Worm (Caenorhabditis elegans): Measurements from ENCODE around the gene ran-2.

ran-2 gene

DNA sequence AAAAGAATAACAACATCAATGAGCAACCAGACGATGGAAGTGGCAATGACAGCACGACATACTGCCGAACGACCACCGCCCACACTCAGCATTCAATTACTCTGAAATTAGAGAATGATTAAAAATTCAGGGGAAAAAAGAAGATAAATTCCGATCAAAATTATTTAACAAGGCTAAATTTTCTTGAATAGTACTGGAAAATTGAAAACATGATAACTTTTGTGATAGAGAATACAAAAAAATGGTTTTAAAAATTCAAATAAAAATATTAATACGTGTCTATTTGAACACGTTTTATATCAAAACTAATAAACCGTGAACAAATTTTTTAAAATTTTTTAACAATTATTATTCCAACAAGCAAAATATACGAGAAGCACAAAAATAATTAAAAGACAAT, 15.7 kb upstream of the ran-2 start, which contains the start of gene gly-3:
gly-3 (minus strand) TSS at position 101 of the 400 bp plus-strand sequence.
- TF ChIP-seq dao-5 (tag; optimal IDR thresholded peaks at IDR 0.05) (no peak), W03F9.2 (tag; optimal IDR thresholded peaks at IDR 0.05) (no peak), him-1 (tag; optimal IDR thresholded peaks at IDR 0.05) (no peak)

ce11 chrIII:7919823-7920222, 13.5 kb upstream of the ran-2 start, which contains the start of gene C29E4.14:
C29E4.14 (plus strand) TSS chrIII:7920123.
- TF ChIP-seq him-1 (tag; optimal IDR thresholded peaks at IDR 0.05) (no peak), W03F9.2 (tag; optimal IDR thresholded peaks at IDR 0.05) (no peak), dao-5 (tag; optimal IDR thresholded peaks at IDR 0.05) (no peak)

- TF ChIP-seq W03F9.2 (tag; optimal IDR thresholded peaks at IDR 0.05) (no peak), him-1 (tag; optimal IDR thresholded peaks at IDR 0.05) (no peak), dao-5 (tag; optimal IDR thresholded peaks at IDR 0.05) (no peak)
These were observed 11.1 kb upstream of the ran-2 start, which contains the start of gene C29E4.17 for ce11 chrIII:7922207-7922606. C29E4.17 (plus strand) TSS chrIII:7922507.

DNA sequence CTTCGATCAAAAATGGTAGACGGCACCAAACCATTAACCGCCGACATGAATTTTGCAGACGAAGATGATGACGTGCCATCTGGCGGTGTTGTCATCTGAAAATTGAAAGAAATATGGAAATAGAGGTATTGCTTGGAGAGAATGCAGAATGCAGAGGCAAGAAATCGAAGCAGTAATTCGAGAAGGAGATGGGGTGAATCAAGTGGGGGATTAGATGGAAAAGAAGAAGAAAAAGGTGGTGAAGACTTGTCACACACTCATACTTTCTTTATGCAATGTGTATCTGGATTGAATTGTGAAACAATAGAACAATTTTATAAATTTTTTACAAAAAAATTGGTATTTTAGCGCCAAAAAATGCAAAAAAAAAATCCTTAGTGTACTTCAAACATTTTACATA, 8.5 kb upstream of the ran-2 start, which contains the start of gene tag-250:
tag-250 (minus strand) TSS at position 101 of the 400 bp plus-strand sequence.
- no peak for TF ChIP-seq him-1 (tag; optimal IDR thresholded peaks at IDR 0.05)
- TF ChIP-seq dao-5 (tag; optimal IDR thresholded peaks at IDR 0.05), result no peak
- TF ChIP-seq W03F9.2 (tag; optimal IDR thresholded peaks at IDR 0.05), result no peak

ce11 chrIII:7925968-7926367, 7.4 kb upstream of the ran-2 start:
- no peak for TF ChIP-seq dao-5 (tag; optimal IDR thresholded peaks at IDR 0.05)
- TF ChIP-seq W03F9.2 (tag; optimal IDR thresholded peaks at IDR 0.05), result no peak
- TF ChIP-seq him-1 (tag; optimal IDR thresholded peaks at IDR 0.05), result no peak

DNA sequence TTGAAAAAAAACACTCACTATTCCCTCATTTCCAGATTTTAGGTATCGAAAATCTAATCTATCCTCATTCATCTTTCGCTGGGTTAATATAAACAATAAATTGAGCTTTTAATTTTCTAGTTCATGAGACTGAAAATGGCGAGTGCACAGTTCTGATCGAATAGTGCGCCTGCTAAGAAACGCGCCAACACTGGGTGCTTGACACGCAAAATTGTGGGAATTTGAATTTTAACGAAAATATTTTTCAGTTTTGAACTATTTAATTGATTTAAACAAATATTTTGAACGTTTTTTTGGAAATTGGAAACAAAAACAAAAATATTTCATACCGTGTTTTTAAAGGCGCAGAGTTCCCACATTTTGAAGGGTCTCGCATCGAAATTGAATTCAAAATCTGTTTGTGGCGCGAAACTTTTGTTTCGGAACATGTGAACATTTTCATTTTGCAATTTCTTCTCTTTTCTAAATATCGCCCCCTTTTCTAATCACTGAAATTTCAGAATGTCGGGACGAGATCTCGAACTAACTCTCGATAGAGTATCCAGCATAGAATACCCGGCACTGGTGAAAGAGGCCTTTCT, 4.7 kb upstream of the ran-2 start, which contains the start of the genes C29E4.13 and npp-15:
C29E4.13 (minus strand) TSS at position 169 of the 581 bp plus-strand sequence.
npp-15 (plus strand) TSS at position 495 of the 581 bp plus-strand sequence.
- TF ChIP-seq him-1 (tag; optimal IDR thresholded peaks at IDR 0.05) (no peak), W03F9.2 (tag; optimal IDR thresholded peaks at IDR 0.05) (peak; percentile 53)

- TF ChIP-seq him-1 (tag; optimal IDR thresholded peaks at IDR 0.05), result no peak
- no peak for TF ChIP-seq W03F9.2 (tag; optimal IDR thresholded peaks at IDR 0.05)
- TF ChIP-seq dao-5 (tag; optimal IDR thresholded peaks at IDR 0.05), result no peak
These were observed 4.2 kb downstream of the ran-2 start, which contains the start of gene C29E4.10 for ce11 chrIII:7937548-7937947. C29E4.10 (plus strand) TSS chrIII:7937848.

DNA sequence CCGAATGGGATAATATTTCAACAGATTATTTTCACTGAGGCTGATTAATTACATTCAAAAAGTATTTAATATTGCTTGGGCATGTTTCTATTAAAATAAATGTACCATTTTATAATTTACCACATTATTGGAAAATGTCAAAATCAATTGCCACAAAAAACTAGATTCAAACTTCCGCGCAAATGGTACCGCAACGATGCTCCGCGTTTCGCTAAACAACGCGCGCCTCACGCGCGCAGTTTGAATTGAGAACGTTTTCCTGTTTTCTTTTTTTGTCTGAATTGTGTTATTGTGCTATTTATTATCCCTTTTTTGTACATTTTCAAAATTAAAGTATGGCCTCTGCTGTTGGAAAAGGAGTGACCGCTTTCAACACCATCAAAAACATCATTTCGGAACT, 7.5 kb downstream of the ran-2 start, which contains the start of gene C29E4.12:
C29E4.12 (plus strand) TSS at position 333 of the 400 bp plus-strand sequence.
- TF ChIP-seq dao-5 (tag; optimal IDR thresholded peaks at IDR 0.05) (no peak), W03F9.2 (tag; optimal IDR thresholded peaks at IDR 0.05) (no peak), him-1 (tag; optimal IDR thresholded peaks at IDR 0.05) (no peak)

DNA sequence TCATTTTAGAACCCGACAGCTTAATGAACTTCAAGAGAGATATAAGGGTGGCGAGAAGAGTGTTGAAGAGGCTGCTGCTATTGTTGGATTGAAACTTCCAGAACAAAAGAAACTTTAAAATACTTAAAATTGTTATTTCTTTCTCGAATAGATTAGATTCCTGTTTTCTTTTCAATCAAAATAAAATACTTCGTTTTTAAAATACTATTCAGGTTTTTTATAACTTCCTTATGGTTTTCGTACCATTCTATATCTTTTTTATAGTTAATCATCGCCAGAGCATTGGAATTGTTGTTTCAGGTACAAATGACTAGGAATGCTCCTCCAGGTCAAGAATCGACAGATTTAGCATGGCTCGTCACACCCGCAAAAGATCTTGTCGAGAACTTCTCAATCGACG, 8.1 kb downstream of the ran-2 start, which contains the start of gene kle-2:
kle-2 (plus strand) TSS at position 301 of the 400 bp plus-strand sequence.
- TF ChIP-seq W03F9.2 (tag; optimal IDR thresholded peaks at IDR 0.05) (no peak), dao-5 (tag; optimal IDR thresholded peaks at IDR 0.05) (no peak), him-1 (tag; optimal IDR thresholded peaks at IDR 0.05) (no peak)

DNA sequence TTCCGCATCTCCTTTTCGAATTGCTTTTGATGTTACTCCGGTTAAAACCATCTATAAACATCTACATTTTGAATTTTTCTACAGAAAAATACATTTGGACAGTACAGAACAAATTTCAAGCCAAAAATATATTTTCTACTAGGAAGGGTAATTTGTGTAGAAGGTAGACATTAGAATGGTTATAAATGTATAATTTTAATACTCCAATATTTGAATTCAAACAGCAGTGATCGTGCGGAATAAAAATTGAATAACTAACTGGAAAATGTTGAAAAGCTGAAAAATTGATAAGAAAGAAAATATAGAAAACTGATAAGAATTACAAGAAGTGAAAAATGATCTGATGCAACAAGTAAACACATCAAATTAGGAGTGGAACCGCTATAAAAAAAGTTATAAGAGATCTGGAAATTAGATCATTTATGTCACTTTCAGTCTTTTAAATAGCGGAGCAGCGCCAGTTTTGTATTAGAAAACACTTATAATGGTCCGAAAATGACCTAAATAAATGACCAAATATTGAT, 13.7 kb downstream of the ran-2 start, which contains the start of gene gsto-1:
gsto-1 (minus strand) TSS at position 51 of the 524 bp plus-strand sequence.
- no peak for TF ChIP-seq dao-5 (tag; optimal IDR thresholded peaks at IDR 0.05)
- no peak for TF ChIP-seq him-1 (tag; optimal IDR thresholded peaks at IDR 0.05)
- no peak for TF ChIP-seq W03F9.2 (tag; optimal IDR thresholded peaks at IDR 0.05)

DNA sequence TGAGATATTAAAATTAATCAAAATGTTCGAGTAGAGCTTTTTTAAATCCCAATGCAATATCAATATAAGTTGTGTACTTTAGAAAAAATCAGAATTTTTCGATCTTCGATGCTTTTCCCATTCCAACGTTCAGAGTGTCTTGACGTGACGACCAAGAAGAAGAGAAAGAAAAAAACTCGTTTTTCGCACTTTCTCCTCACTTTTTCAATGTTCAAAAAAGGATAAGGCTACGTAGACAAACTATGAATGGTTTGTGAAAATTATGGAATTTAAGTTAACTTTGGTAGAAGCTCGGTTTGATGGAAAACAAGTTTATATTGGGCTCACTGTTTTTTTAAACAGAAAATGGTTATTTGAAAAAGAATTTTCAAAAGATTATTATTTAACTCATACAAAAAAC, 14.3 kb downstream of the ran-2 start:
- no peak for TF ChIP-seq dao-5 (tag; optimal IDR thresholded peaks at IDR 0.05)
- TF ChIP-seq him-1 (tag; optimal IDR thresholded peaks at IDR 0.05), result no peak
- TF ChIP-seq W03F9.2 (tag; optimal IDR thresholded peaks at IDR 0.05), result no peak

- no peak for TF ChIP-seq him-1 (tag; optimal IDR thresholded peaks at IDR 0.05)
- no peak for TF ChIP-seq dao-5 (tag; optimal IDR thresholded peaks at IDR 0.05)
- TF ChIP-seq W03F9.2 (tag; optimal IDR thresholded peaks at IDR 0.05), result no peak
These were observed 15.5 kb downstream of the ran-2 start, which contains the start of gene col-90 for ce11 chrIII:7948802-7949201. col-90 (plus strand) TSS chrIII:7948838.

ce11 chrIII:7950447-7950846, 17.1 kb downstream of the ran-2 start:
- no peak for TF ChIP-seq him-1 (tag; optimal IDR thresholded peaks at IDR 0.05)
- no peak for TF ChIP-seq W03F9.2 (tag; optimal IDR thresholded peaks at IDR 0.05)
- TF ChIP-seq dao-5 (tag; optimal IDR thresholded peaks at IDR 0.05), result no peak

DNA sequence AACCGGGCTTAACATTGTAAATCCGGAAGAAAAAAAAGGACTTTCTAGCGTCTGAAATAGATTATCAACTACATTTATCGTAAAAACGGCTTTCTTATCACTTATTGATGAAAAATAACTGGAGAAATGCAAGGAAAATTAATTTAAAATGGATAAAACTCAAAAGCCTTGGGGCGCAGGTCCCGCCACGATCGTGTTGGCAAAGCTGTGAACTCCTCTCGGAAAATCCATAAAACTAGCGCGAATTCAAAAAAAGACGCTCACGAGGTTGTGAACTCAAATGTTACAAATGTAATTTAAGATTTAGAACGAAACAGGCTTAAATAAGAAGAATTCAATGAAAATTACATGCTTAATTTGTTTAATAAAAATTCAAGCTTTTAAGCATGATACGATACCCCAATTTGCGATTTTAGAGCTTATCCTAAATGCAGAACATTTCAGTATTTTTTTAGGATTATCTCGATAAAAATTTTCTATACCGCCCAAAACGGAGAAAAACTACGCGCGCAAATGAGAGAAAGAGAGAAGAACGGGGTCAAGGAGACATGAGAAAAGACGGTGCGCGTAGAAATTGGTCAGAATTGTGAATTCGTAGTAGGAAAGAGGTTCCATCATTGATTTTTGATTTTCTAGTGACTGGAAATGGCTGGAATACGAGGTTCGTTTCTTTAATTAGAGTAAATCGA, 18.9 kb downstream of the ran-2 start, which contains the start of gene C29E4.15:
C29E4.15 (plus strand) TSS at position 547 of the 689 bp plus-strand sequence.
- TF ChIP-seq him-1 (tag; optimal IDR thresholded peaks at IDR 0.05) (no peak), W03F9.2 (tag; optimal IDR thresholded peaks at IDR 0.05) (no peak), dao-5 (tag; optimal IDR thresholded peaks at IDR 0.05) (no peak)
